Fruit fly (Drosophila melanogaster) whole organism, pupa: ENCODE results near the gene Teh4.

Source experiments
- CG10348 ChIP-seq: fragments of 200-800 bp; sonication (Bioruptor generic); IDR thresholded peaks from 2 replicates; pipeline ENCODE4 v1.3.6; 2022; ENCODE audit warnings: missing biosample characterization, missing genetic modification characterization
- CG12605 ChIP-seq: fragments of 200-800 bp; sonication (Bioruptor generic); IDR thresholded peaks from 2 replicates; pipeline ENCODE4 v1.3.6; 2022; ENCODE audit warnings: missing biosample characterization, missing genetic modification characterization
- CG14655 ChIP-seq: fragments of 200-800 bp; sonication (Bioruptor generic); optimal IDR thresholded peaks from 3 replicates; lab custom pipeline; 2017; ENCODE audit warnings: mild to moderate bottlenecking, missing biosample characterization, missing genetic modification reagents, missing genetic modification characterization
- CG15710 ChIP-seq: fragments of 200-800 bp; sonication (Bioruptor generic); optimal IDR thresholded peaks from 2 replicates; lab custom pipeline; 2018; ENCODE audit warnings: missing biosample characterization, mild to moderate bottlenecking, missing genetic modification characterization, moderate library complexity
- CG32121 ChIP-seq: fragments of 200-800 bp; sonication (Bioruptor generic); IDR thresholded peaks from 2 replicates; pipeline ENCODE4 v1.3.6; 2022; ENCODE audit warnings: missing biosample characterization, missing genetic modification characterization
- CG34367 ChIP-seq: fragments of 200-800 bp; sonication (Bioruptor generic); optimal IDR thresholded peaks from 2 replicates; lab custom pipeline; 2018; ENCODE audit warnings: missing biosample characterization, mild to moderate bottlenecking, missing genetic modification characterization
- CG4496 ChIP-seq: fragments of 200-800 bp; sonication (Bioruptor generic); IDR thresholded peaks from 3 replicates; pipeline ENCODE4 v1.3.6; 2022; ENCODE audit warnings: missing biosample characterization, missing genetic modification characterization
- CG8159 ChIP-seq: fragments of 200-800 bp; sonication (Bioruptor generic); optimal IDR thresholded peaks from 3 replicates; lab custom pipeline; 2018; ENCODE audit warnings: missing biosample characterization, mild to moderate bottlenecking, missing genetic modification characterization, moderate library complexity
- CG8301 ChIP-seq: fragments of 200-800 bp; sonication (Bioruptor generic); optimal IDR thresholded peaks from 2 replicates; lab custom pipeline; 2018; ENCODE audit warnings: missing biosample characterization, mild to moderate bottlenecking, missing genetic modification characterization
- CG9948 ChIP-seq: fragments of 200-800 bp; sonication (Bioruptor generic); optimal IDR thresholded peaks from 2 replicates; lab custom pipeline; 2018; ENCODE audit warnings: missing biosample characterization, mild to moderate bottlenecking, missing genetic modification characterization, moderate library complexity
- D1 ChIP-seq: fragments of 200-800 bp; sonication (Bioruptor generic); optimal IDR thresholded peaks from 2 replicates; lab custom pipeline; 2018; ENCODE audit warnings: missing biosample characterization, mild to moderate bottlenecking, missing genetic modification characterization, moderate library complexity
- EcR ChIP-seq: fragments of 200-800 bp; sonication (Bioruptor generic); optimal IDR thresholded peaks from 3 replicates; lab custom pipeline; 2019; ENCODE audit warnings: missing biosample characterization, missing genetic modification characterization, mild to moderate bottlenecking, moderate library complexity, missing genetic modification reagents
- Ets98B ChIP-seq: fragments of 200-800 bp; sonication (Bioruptor generic); IDR thresholded peaks from 2 replicates; pipeline ENCODE4 v1.3.6; 2022; ENCODE audit warnings: missing biosample characterization, missing genetic modification characterization
- Pif1A ChIP-seq: fragments of 200-800 bp; sonication (Bioruptor generic); optimal IDR thresholded peaks from 3 replicates; lab custom pipeline; 2016; ENCODE audit warnings: missing biosample characterization, missing genetic modification characterization
- Pif1B ChIP-seq: fragments of 200-800 bp; sonication (Bioruptor generic); optimal IDR thresholded peaks from 3 replicates; lab custom pipeline; 2016; ENCODE audit warnings: missing biosample characterization, missing genetic modification characterization
- Snoo ChIP-seq: fragments of 200-800 bp; sonication (Bioruptor generic); optimal IDR thresholded peaks from 3 replicates; lab custom pipeline; 2017; ENCODE audit warnings: missing biosample characterization, mild to moderate bottlenecking, missing genetic modification characterization, inconsistent platforms
- fd96Ca ChIP-seq: fragments of 200-800 bp; sonication (Bioruptor generic); IDR thresholded peaks from 3 replicates; pipeline ENCODE4 v1.3.6; 2022; ENCODE audit warnings: missing biosample characterization, missing genetic modification characterization
- gl ChIP-seq: fragments of 200-800 bp; sonication (Bioruptor generic); optimal IDR thresholded peaks from 2 replicates; lab custom pipeline; 2018; ENCODE audit warnings: missing biosample characterization, mild to moderate bottlenecking, missing genetic modification characterization

The Teh4 gene

dm6 chr3L:4128579-4128978, 49.5 kb downstream of the Teh4 start:
- TF ChIP-seq CG8301 (tag; lab: Kevin White, UChicago) = no peak
- TF ChIP-seq CG34367 (tag; lab: Kevin White, UChicago) = no peak
- TF ChIP-seq CG10348 (GFP tag; lab: Robert Waterston, UW) = no peak
- TF ChIP-seq Pif1A = no peak
- no peak for TF ChIP-seq CG8159 (tag; lab: Kevin White, UChicago)
- TF ChIP-seq EcR (GFP tag; lab: Kevin White, UChicago) = no peak
- TF ChIP-seq CG14655 (GFP tag; lab: Kevin White, UChicago) = no peak
- TF ChIP-seq Ets98B (GFP tag; lab: Robert Waterston, UW) = no peak
- no peak for TF ChIP-seq CG9948 (tag; lab: Kevin White, UChicago)
- no peak for TF ChIP-seq D1 (tag; lab: Kevin White, UChicago)
- TF ChIP-seq CG12605 (GFP tag; lab: Robert Waterston, UW) = no peak
- TF ChIP-seq CG4496 (GFP tag; lab: Robert Waterston, UW) = no peak
- TF ChIP-seq CG32121 = no peak
- TF ChIP-seq Pif1B (GFP tag; lab: Kevin White, UChicago) = no peak

- TF ChIP-seq CG8301 (tag; lab: Kevin White, UChicago) = no peak
- no peak for TF ChIP-seq CG8159 (tag; lab: Kevin White, UChicago)
- no peak for TF ChIP-seq fd96Ca (GFP tag; lab: Robert Waterston, UW)
- no peak for TF ChIP-seq D1 (tag; lab: Kevin White, UChicago)
- no peak for TF ChIP-seq CG15710 (tag; lab: Kevin White, UChicago)
- no peak for TF ChIP-seq gl (tag; lab: Kevin White, UChicago)
- TF ChIP-seq CG4496 (GFP tag; lab: Robert Waterston, UW) = no peak
- TF ChIP-seq Snoo (tag; lab: Kevin White, UChicago) = no peak
- TF ChIP-seq Pif1A = no peak
- no peak for TF ChIP-seq CG12605 (GFP tag; lab: Robert Waterston, UW)
- no peak for TF ChIP-seq Pif1B (GFP tag; lab: Kevin White, UChicago)
- no peak for TF ChIP-seq CG10348 (GFP tag; lab: Robert Waterston, UW)
- no peak for TF ChIP-seq CG9948 (tag; lab: Kevin White, UChicago)
- TF ChIP-seq CG14655 (GFP tag; lab: Kevin White, UChicago) = no peak
- TF ChIP-seq CG32121 = no peak
- TF ChIP-seq CG34367 (tag; lab: Kevin White, UChicago) = no peak
These were observed 52.4 kb downstream of the Teh4 start for dm6 chr3L:4125709-4126108.
